Worm (Caenorhabditis elegans) whole organism, midembryonic: ENCODE data around the gene dop-2.

Experiments
- T22C8.4 ChIP-seq: fragments of 200-800 bp; sonication (Bioruptor generic); IDR thresholded peaks from 2 replicates; pipeline ENCODE4 v1.3.6; 2022; ENCODE audit warnings: missing genetic modification characterization, missing compliant biosample characterization
- cog-1 ChIP-seq: sonication (generic microtip); optimal IDR thresholded peaks from 2 replicates; lab custom pipeline; 2016; ENCODE audit warnings: missing genetic modification characterization, missing compliant biosample characterization
- flt-1 ChIP-seq: fragments of 200-800 bp; sonication (Bioruptor generic); IDR thresholded peaks from 2 replicates; pipeline ENCODE4 v1.3.6; 2022; ENCODE audit warnings: missing genetic modification characterization, missing compliant biosample characterization
- klf-2 ChIP-seq: fragments of 200-800 bp; sonication (Bioruptor generic); conservative IDR thresholded peaks from 2 replicates; pipeline ENCODE4 v1.3.6; 2022; ENCODE audit warnings: missing genetic modification reagents, missing genetic modification characterization, missing compliant biosample characterization
- med-1 ChIP-seq: sonication (generic microtip); optimal IDR thresholded peaks from 2 replicates; lab custom pipeline; 2017; ENCODE audit warnings: missing genetic modification characterization, mild to moderate bottlenecking, missing compliant biosample characterization, antibody characterized with exemption, missing genetic modification reagents; ENCODE audit not compliant: insufficient read depth
- ztf-23 ChIP-seq: fragments of 200-800 bp; sonication (Bioruptor generic); IDR thresholded peaks from 2 replicates; pipeline ENCODE4 v1.3.6; 2022; ENCODE audit warnings: missing genetic modification reagents, missing genetic modification characterization, missing compliant biosample characterization
- ztf-29 ChIP-seq: fragments of 200-800 bp; sonication (Bioruptor generic); IDR thresholded peaks from 2 replicates; pipeline ENCODE4 v1.3.6; 2022; ENCODE audit warnings: missing genetic modification reagents, missing genetic modification characterization, missing compliant biosample characterization

- TF ChIP-seq flt-1 (GFP tag; lab: Robert Waterston, UW) (peak; percentile 84), med-1 (GFP tag; lab: Kevin White, UChicago) (peak; percentile 89), klf-2 (GFP tag; lab: Robert Waterston, UW) (0 out of 2 replicates have a peak, but pooled peaks have one; percentile 34), T22C8.4 (GFP tag; lab: Robert Waterston, UW) (no peak), ztf-29 (GFP tag; lab: Robert Waterston, UW) (peak; percentile 80; the same call in 1 of the 2 replicates), cog-1 (tag; lab: Kevin White, UChicago) (peak; percentile 55), ztf-23 (peak; percentile 82)
These were observed 25.6 kb upstream of the dop-2 start, which contains the start of gene rtfo-1 for ce11 chrV:9582594-9583322.
